Worm (Caenorhabditis elegans): ENCODE results near the gene grl-14.

grl-14 gene

DNA sequence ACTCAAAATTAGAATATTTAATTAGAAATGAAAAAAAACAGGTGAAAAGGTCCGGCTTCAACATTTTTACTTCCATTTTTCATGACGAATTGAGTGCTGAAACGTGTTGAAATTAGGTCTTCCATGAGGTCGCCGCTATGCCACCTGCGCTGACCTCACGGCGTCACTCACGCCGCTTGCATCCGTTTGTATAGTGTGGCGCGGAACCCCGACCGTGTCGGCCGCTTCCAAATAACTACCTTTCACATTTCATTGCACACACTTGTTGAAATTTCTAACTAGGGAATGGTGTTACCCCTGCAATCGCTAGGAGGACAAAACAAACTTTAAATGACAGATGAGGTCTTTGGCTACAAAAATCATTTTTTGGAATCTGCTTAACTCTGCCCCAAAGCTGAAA, 21.9 kb upstream of the grl-14 start:
- peak; percentile 4 for TF ChIP-seq snu-23 (GFP tag; optimal IDR thresholded peaks at IDR 0.05)
- peak; percentile 10 for TF ChIP-seq nhr-71 (tag; optimal IDR thresholded peaks at IDR 0.05)
- TF ChIP-seq snpc-4 (tag; optimal IDR thresholded peaks at IDR 0.05), result peak; percentile 94
- peak; percentile 23 for TF ChIP-seq nhr-90 (tag; optimal IDR thresholded peaks at IDR 0.05; ENCODE audit: poor library complexity)
- TF ChIP-seq grh-1 (GFP tag; IDR thresholded peaks at IDR 0.05), result peak; percentile 23; the same call in 1 of the 2 replicates
- TF ChIP-seq nhr-85 (tag), result peak; percentile 27
- peak; percentile 17 for TF ChIP-seq nhr-47 (tag; optimal IDR thresholded peaks at IDR 0.05)

DNA sequence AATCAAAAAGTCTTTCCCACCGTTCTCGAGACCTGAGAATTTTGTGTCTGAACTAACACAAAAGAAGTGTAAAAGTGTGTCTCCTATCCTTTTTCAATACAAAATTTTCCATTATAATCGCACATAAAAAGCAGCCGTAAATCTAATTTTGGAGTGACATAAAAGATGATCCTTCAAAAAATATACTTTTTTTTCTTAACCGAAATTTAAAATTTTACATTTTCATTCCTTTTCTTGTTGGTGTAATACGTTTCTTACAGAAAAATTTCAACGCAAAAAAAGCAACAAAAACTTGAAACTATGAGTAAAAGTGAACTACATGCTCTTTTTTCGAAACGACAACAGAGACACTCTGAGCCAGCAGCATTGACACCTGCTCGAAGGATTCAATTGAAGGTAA, 18.3 kb upstream of the grl-14 start, which contains the start of gene Y44A6D.6:
Gene Y44A6D.6 (plus strand): TSS at position 301 of the 400 bp plus-strand sequence.
- no peak for TF ChIP-seq Y116A8C.19 (tag; optimal IDR thresholded peaks at IDR 0.05; ENCODE audit: borderline replicate concordance)
- TF ChIP-seq mdl-1 (tag; optimal IDR thresholded peaks at IDR 0.05), result no peak
- TF ChIP-seq rnt-1 (tag; optimal IDR thresholded peaks at IDR 0.05), result no peak
- TF ChIP-seq C04F5.9 (tag; optimal IDR thresholded peaks at IDR 0.05), result no peak
- no peak for TF ChIP-seq hpl-2 (GFP tag; optimal IDR thresholded peaks at IDR 0.05)
- no peak for TF ChIP-seq grh-1 (GFP tag; IDR thresholded peaks at IDR 0.05)
- no peak for TF ChIP-seq nhr-84 (tag; optimal IDR thresholded peaks at IDR 0.05)
- TF ChIP-seq nhr-77 (tag; optimal IDR thresholded peaks at IDR 0.05), result no peak
- no peak for TF ChIP-seq ets-5 (GFP tag; IDR thresholded peaks at IDR 0.05)
- TF ChIP-seq nhr-47 (tag; optimal IDR thresholded peaks at IDR 0.05), result no peak
- no peak for TF ChIP-seq nhr-237 (tag; optimal IDR thresholded peaks at IDR 0.05)
- no peak for TF ChIP-seq F16B12.6 (tag; optimal IDR thresholded peaks at IDR 0.05)
- no peak for TF ChIP-seq alr-1 (tag; optimal IDR thresholded peaks at IDR 0.05; ENCODE audit: borderline replicate concordance)
- TF ChIP-seq dpl-1 (GFP tag; optimal IDR thresholded peaks at IDR 0.05), result no peak
- TF ChIP-seq ztf-4 (tag; optimal IDR thresholded peaks at IDR 0.05), result no peak
- no peak for TF ChIP-seq lin-15B (tag; optimal IDR thresholded peaks at IDR 0.05)
- no peak for TF ChIP-seq elt-3 (tag; optimal IDR thresholded peaks at IDR 0.05)

DNA sequence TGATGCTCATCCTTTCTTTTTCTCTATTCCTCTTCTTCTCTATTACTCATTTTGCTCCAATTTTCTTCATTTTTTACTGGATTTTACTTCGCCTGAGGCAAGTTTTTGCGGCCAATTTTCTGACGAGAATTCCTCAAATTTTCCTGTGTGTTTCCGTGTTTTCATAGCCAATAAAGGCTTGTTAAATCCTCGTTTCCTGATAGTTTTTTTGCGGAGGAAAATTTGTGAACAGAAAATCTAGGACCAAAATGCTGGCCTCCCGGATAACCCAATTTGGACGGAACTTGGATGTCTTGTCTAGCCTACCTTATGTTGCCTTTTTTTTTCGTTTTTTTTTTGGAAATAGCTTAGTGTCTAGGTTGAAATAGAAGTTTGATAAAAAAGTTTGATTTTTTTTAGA, 11.7 kb upstream of the grl-14 start:
- TF ChIP-seq nhr-76 (tag; optimal IDR thresholded peaks at IDR 0.05) (no peak), isw-1 (GFP tag; IDR thresholded peaks at IDR 0.05) (no peak), efl-1 (optimal IDR thresholded peaks at IDR 0.05) (no peak), efl-1 (GFP tag; optimal IDR thresholded peaks at IDR 0.05 in 1 of 2) (peak in 1 of 2 experiments; percentile 7), lin-14 (GFP tag; optimal IDR thresholded peaks at IDR 0.05) (peak; percentile 56)

DNA sequence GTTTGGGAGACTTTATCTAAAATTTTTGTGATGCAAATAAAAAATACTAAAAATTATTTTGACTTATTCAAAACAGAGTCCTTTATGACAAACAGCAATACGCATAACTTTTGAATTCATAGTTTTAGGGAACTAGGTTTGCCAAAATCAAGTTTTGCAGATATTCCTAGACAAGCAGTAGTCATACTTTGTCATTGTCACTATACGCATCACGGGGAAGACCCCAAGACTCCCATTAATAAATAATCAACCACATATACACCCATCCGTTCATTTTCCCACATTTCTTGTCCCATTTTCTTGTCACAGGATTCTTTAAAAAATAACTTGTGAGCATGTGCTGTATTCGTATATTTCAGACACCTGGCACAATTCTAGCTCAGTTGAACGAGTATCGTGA, 10.9 kb upstream of the grl-14 start, which contains the start of gene Y44A6D.7:
Gene Y44A6D.7 (plus strand): TSS at position 301 of the 400 bp plus-strand sequence.
- TF ChIP-seq nhr-85 (tag) (peak; percentile 30), blmp-1 (tag; optimal IDR thresholded peaks at IDR 0.05) (no peak)

DNA sequence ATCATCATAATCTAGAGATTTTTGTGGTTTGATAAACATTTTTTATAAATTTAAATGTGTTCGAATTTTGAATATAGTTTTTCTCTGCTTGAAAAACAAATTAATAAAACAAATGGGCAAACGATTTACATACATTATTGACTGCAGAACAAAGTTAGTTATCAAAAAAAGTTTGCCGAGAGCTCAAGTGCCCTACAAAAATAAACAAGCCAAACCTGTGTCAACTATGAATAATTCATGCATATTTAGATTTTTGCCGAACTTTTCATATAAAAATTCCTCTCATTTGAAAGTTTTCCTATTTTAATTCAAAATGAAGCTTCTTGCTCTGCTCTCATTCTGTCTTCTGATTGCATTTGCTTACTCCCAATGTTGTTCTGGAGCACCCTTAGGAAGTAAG, 9.5 kb upstream of the grl-14 start, which contains the start of gene sshk-1:
Gene sshk-1 (plus strand): TSS at position 301 of the 400 bp plus-strand sequence.
- TF ChIP-seq snu-23 (GFP tag; optimal IDR thresholded peaks at IDR 0.05), result no peak
- TF ChIP-seq snpc-4 (tag; optimal IDR thresholded peaks at IDR 0.05), result no peak
- TF ChIP-seq lin-14 (GFP tag; optimal IDR thresholded peaks at IDR 0.05), result no peak
- no peak for TF ChIP-seq efl-1 (optimal IDR thresholded peaks at IDR 0.05)
- no peak for TF ChIP-seq efl-1 (GFP tag; optimal IDR thresholded peaks at IDR 0.05 in 1 of 2)
- no peak for TF ChIP-seq zip-4 (GFP tag; optimal IDR thresholded peaks at IDR 0.05)
- no peak for TF ChIP-seq xbp-1 (tag; optimal IDR thresholded peaks at IDR 0.05)
- TF ChIP-seq mab-9 (GFP tag; IDR thresholded peaks at IDR 0.05), result no peak
- TF ChIP-seq sox-4 (tag; optimal IDR thresholded peaks at IDR 0.05), result no peak
- TF ChIP-seq sptf-1 (tag; optimal IDR thresholded peaks at IDR 0.05), result no peak
- TF ChIP-seq jun-1 (tag; optimal IDR thresholded peaks at IDR 0.05), result no peak
- TF ChIP-seq egl-13 (tag; optimal IDR thresholded peaks at IDR 0.05), result no peak
- TF ChIP-seq nhr-28 (tag; optimal IDR thresholded peaks at IDR 0.05), result no peak
- TF ChIP-seq pax-3 (tag; optimal IDR thresholded peaks at IDR 0.05), result no peak
- TF ChIP-seq nhr-19 (GFP tag; conservative IDR thresholded peaks at IDR 0.05), result no peak
- TF ChIP-seq fkh-8 (tag; optimal IDR thresholded peaks at IDR 0.05), result no peak

All from whole organism, L1 larva.